Fruit fly (Drosophila melanogaster) Kc167 (cell line): ENCODE results near the gene CG33258.

Experiments
- Myc ChIP-seq: fragments of >200 bp; optimal IDR thresholded peaks from 2 replicates; lab custom pipeline; 2017; ENCODE audit warnings: missing external identifiers
- Sin3A ChIP-seq: fragments of >200 bp; optimal IDR thresholded peaks from 2 replicates; lab custom pipeline; 2018; ENCODE audit warnings: missing external identifiers
- h ChIP-seq: fragments of >200 bp; optimal IDR thresholded peaks from 3 replicates; lab custom pipeline; 2018; ENCODE audit warnings: missing external identifiers
- insv ChIP-seq: fragments of >200 bp; optimal IDR thresholded peaks from 3 replicates; lab custom pipeline; 2018; ENCODE audit warnings: missing external identifiers
- psq ChIP-seq: fragments of >200 bp; optimal IDR thresholded peaks from 2 replicates; lab custom pipeline; 2017; ENCODE audit warnings: missing external identifiers
- ttk ChIP-seq: sonication (Bioruptor generic); optimal IDR thresholded peaks from 2 replicates; lab custom pipeline; 2017; ENCODE audit warnings: missing external identifiers

CG33258 gene

dm6 chr3L:16100059-16100458, 17.7 kb downstream of the CG33258 start, which contains the start of gene IleRS-m:
TSS of gene IleRS-m (plus strand) at chr3L:16100280.
- TF ChIP-seq ttk (lab: Kevin White, UChicago) (no peak), psq (lab: Kevin White, UChicago) (no peak), h (lab: Kevin White, UChicago) (no peak), insv (lab: Kevin White, UChicago) (no peak), Myc (lab: Kevin White, UChicago) (no peak), Sin3A (lab: Kevin White, UChicago) (no peak)

DNA sequence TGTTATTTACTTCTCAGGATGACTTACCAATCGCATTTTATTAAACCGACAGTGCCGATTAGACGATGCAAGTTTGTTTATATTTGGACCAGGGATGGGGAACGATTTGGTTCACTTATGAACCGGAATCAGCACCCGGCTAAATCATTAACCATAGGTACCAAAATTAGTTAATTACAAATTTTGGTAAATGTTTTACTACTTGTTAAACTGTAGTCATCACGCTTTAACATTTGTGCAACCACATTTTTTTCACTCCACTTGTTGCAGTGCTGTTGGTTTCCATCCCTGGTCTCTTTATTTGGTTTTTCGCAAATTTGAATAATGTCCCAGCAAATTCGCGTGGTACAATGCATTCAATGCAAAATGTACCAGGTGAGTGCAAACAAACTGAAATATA, 23.2 kb downstream of the CG33258 start, which contains the start of the genes IntS9 and CG43295:
Gene IntS9 (minus strand): TSS at position 100 of the 400 bp plus-strand sequence.
Gene CG43295 (plus strand): TSS at position 325 of the 400 bp plus-strand sequence.
- TF ChIP-seq psq (lab: Kevin White, UChicago) (no peak), ttk (lab: Kevin White, UChicago) (no peak), h (lab: Kevin White, UChicago) (no peak), insv (lab: Kevin White, UChicago) (no peak), Sin3A (lab: Kevin White, UChicago) (no peak), Myc (lab: Kevin White, UChicago) (no peak)

dm6 chr3L:16112069-16112820, 29.9 kb downstream of the CG33258 start, which contains the start of gene Zn72D:
TSS of gene Zn72D (minus strand) at chr3L:16112626.
- TF ChIP-seq ttk (lab: Kevin White, UChicago) (no peak), psq (lab: Kevin White, UChicago) (no peak), Sin3A (lab: Kevin White, UChicago) (no peak), insv (lab: Kevin White, UChicago) (no peak), h (lab: Kevin White, UChicago) (no peak), Myc (lab: Kevin White, UChicago) (no peak)

dm6 chr3L:16113003-16113606, 30.8 kb downstream of the CG33258 start, which contains the start of gene Taf4:
TSS of gene Taf4 (plus strand) at chr3L:16113212.
- TF ChIP-seq ttk (lab: Kevin White, UChicago): no peak
- TF ChIP-seq insv (lab: Kevin White, UChicago): no peak
- no peak for TF ChIP-seq Sin3A (lab: Kevin White, UChicago)
- TF ChIP-seq Myc (lab: Kevin White, UChicago): no peak
- no peak for TF ChIP-seq h (lab: Kevin White, UChicago)
- no peak for TF ChIP-seq psq (lab: Kevin White, UChicago)

DNA sequence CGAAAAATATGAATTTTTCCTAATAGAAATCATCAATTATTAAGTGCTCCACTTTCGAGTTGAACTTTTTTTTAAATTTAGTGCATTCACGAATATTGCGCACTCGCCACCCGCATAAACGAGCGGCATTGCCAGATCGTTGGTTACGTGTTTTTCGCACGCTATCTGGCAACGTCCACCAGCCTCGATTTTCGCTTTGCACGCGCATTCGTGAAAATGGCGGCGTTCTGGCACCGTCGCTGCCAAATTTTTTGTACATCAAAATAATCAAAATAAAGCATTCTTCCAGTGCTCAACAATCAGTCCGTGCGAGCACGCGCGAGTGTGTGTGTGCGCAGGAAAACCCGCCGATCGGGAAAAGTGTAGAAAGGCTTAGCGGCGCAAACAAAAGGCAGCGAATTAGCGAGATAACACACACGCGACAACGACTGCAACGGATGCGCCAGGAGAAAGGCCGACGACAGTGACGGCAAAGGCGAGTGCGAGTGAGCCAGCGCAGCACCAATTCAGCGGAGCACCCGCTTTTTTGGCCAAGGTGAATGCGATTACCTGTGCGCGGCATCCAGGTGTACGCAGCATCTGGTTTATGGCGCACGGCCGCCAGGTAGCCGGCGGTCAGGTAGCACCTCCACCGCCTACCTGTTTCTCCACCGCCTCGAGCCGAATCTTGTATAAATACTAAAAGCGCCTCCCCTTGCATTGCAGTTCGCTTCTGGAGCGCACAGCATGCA, 31.4 kb downstream of the CG33258 start:
- no peak for TF ChIP-seq psq (lab: Kevin White, UChicago)
- TF ChIP-seq ttk (lab: Kevin White, UChicago): no peak
- no peak for TF ChIP-seq insv (lab: Kevin White, UChicago)

dm6 chr3L:16121791-16122190, 39.4 kb downstream of the CG33258 start, which contains the start of gene Strump:
TSS of gene Strump (plus strand) at chr3L:16122002.
- TF ChIP-seq insv (lab: Kevin White, UChicago) (no peak), ttk (lab: Kevin White, UChicago) (no peak), h (lab: Kevin White, UChicago) (no peak), Sin3A (lab: Kevin White, UChicago) (no peak), psq (lab: Kevin White, UChicago) (no peak), Myc (lab: Kevin White, UChicago) (no peak)

- no peak for TF ChIP-seq h (lab: Kevin White, UChicago)
- TF ChIP-seq psq (lab: Kevin White, UChicago): no peak
- no peak for TF ChIP-seq Sin3A (lab: Kevin White, UChicago)
- TF ChIP-seq insv (lab: Kevin White, UChicago): no peak
- no peak for TF ChIP-seq Myc (lab: Kevin White, UChicago)
- TF ChIP-seq ttk (lab: Kevin White, UChicago): no peak
Measured at dm6 chr3L:16128481-16128972, 46.2 kb downstream of the CG33258 start, which contains the start of gene Pgm1. TSS of gene Pgm1 (minus strand) at chr3L:16128531.

dm6 chr3L:16128973-16129745, 46.8 kb downstream of the CG33258 start, which contains the start of gene SsRbeta:
TSS of gene SsRbeta (plus strand) at chr3L:16129617.
- no peak for TF ChIP-seq Sin3A (lab: Kevin White, UChicago)
- no peak for TF ChIP-seq insv (lab: Kevin White, UChicago)
- TF ChIP-seq ttk (lab: Kevin White, UChicago): no peak
- no peak for TF ChIP-seq Myc (lab: Kevin White, UChicago)
- TF ChIP-seq h (lab: Kevin White, UChicago): no peak
- no peak for TF ChIP-seq psq (lab: Kevin White, UChicago)

DNA sequence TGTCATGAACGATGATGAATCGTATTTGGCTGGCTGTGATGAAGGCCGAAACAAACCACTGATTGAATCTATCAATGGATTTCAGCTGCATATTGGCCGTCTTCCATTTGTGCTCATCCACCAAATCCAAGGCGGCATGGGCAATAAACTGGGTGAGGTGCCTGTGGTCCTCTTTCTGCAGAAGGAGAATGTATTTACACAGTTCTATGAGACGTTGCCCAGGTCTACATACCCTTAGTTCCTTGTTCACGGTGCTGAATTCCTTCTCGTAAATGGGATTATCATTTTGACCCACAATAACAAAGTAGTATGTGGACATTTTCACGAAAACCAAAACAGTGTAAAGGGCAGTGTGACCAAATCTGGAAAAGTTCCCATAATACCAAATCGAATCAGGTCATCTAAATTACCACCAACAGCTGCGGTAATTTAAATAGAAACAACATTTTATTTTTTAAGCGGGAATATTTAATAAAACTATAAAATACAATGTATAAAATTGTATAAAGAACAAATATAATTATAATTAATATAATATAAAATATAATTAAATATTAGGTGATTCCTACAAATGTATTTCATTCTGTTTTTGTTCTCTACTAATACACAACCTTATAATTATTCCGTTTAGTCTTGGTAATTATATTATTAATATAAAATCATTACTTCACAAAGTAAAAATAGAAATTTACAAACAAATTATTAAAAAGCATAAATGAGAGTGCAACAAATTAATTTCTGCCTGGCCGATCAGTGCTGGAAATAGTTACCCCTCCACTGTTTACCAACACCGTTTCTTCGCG, 49.1 kb downstream of the CG33258 start, which contains the start of the genes Trs20 and elg1:
Gene Trs20 (minus strand): TSS at position 369 of the 803 bp plus-strand sequence.
Gene elg1 (plus strand): TSS at position 765 of the 803 bp plus-strand sequence.
- no peak for TF ChIP-seq h (lab: Kevin White, UChicago)
- no peak for TF ChIP-seq ttk (lab: Kevin White, UChicago)
- no peak for TF ChIP-seq Myc (lab: Kevin White, UChicago)
- no peak for TF ChIP-seq Sin3A (lab: Kevin White, UChicago)
- no peak for TF ChIP-seq insv (lab: Kevin White, UChicago)
- no peak for TF ChIP-seq psq (lab: Kevin White, UChicago)
